Worm (Caenorhabditis elegans) whole organism, young adult: Measurements from ENCODE around the gene spp-30.

Experiments used
- B0261.1 ChIP-seq: sonication (generic microtip); optimal IDR thresholded peaks from 2 replicates; lab custom pipeline; 2016; ENCODE audit warnings: mild to moderate bottlenecking, missing genetic modification characterization, moderate library complexity, missing compliant biosample characterization
- D2030.7 ChIP-seq: fragments of 200-800 bp; sonication (Bioruptor generic); IDR thresholded peaks from 2 replicates; pipeline ENCODE4 v1.3.6; 2022; ENCODE audit warnings: missing genetic modification reagents, missing genetic modification characterization, missing compliant biosample characterization
- F23B12.7 ChIP-seq: sonication (generic microtip); optimal IDR thresholded peaks from 2 replicates; lab custom pipeline; 2017; ENCODE audit warnings: missing genetic modification characterization, mild to moderate bottlenecking, missing compliant biosample characterization, antibody characterized with exemption, moderate library complexity; ENCODE audit not compliant: insufficient read depth
- F39B2.1 ChIP-seq: fragments of 200-800 bp; sonication (Bioruptor generic); IDR thresholded peaks from 2 replicates; pipeline ENCODE4 v1.3.6; 2022; ENCODE audit warnings: missing genetic modification reagents, missing genetic modification characterization, missing compliant biosample characterization
- F52B5.7 ChIP-seq: sonication (generic microtip); optimal IDR thresholded peaks from 2 replicates; lab custom pipeline; 2016; ENCODE audit warnings: mild to moderate bottlenecking, missing genetic modification characterization, missing compliant biosample characterization
- K11D2.4 ChIP-seq: fragments of 200-800 bp; sonication (Bioruptor generic); IDR thresholded peaks from 2 replicates; pipeline ENCODE4 v1.3.6; 2022; ENCODE audit warnings: missing genetic modification reagents, missing genetic modification characterization, missing compliant biosample characterization
- T26A5.8 ChIP-seq: sonication (generic microtip); optimal IDR thresholded peaks from 2 replicates; lab custom pipeline; 2016; ENCODE audit warnings: missing genetic modification characterization, missing compliant biosample characterization
- Y53F4B.3 ChIP-seq: fragments of 200-800 bp; sonication (Bioruptor generic); IDR thresholded peaks from 2 replicates; pipeline ENCODE4 v1.3.6; 2022; ENCODE audit warnings: missing genetic modification reagents, missing genetic modification characterization, missing compliant biosample characterization
- Y79H2A.3 ChIP-seq: fragments of 200-800 bp; sonication (Bioruptor generic); conservative IDR thresholded peaks from 2 replicates; pipeline ENCODE4 v1.3.6; 2022; ENCODE audit warnings: missing genetic modification reagents, missing genetic modification characterization, missing compliant biosample characterization
- Y95B8A.8 ChIP-seq: fragments of 200-800 bp; sonication (Bioruptor generic); IDR thresholded peaks from 2 replicates; pipeline ENCODE4 v1.3.6; 2022; ENCODE audit warnings: missing genetic modification reagents, missing genetic modification characterization, missing compliant biosample characterization
- ZK185.1 ChIP-seq: sonication (generic microtip); optimal IDR thresholded peaks from 2 replicates; lab custom pipeline; 2016; ENCODE audit warnings: mild to moderate bottlenecking, missing genetic modification characterization, missing compliant biosample characterization; ENCODE audit not compliant: poor library complexity, severe bottlenecking
- aptf-2 ChIP-seq: fragments of 200-800 bp; sonication (Bioruptor generic); conservative IDR thresholded peaks from 2 replicates; pipeline ENCODE4 v1.3.6; 2022; ENCODE audit warnings: missing genetic modification reagents, missing genetic modification characterization, missing compliant biosample characterization
- athp-1 ChIP-seq: sonication (generic microtip); optimal IDR thresholded peaks from 2 replicates; lab custom pipeline; 2017; ENCODE audit warnings: mild to moderate bottlenecking, missing genetic modification characterization, missing compliant biosample characterization
- attf-3 ChIP-seq: fragments of 200-800 bp; sonication (Bioruptor generic); conservative IDR thresholded peaks from 2 replicates; pipeline ENCODE4 v1.3.6; 2022; ENCODE audit warnings: missing genetic modification reagents, missing genetic modification characterization, missing compliant biosample characterization
- cebp-2 ChIP-seq: fragments of 200-800 bp; sonication (Bioruptor generic); IDR thresholded peaks from 2 replicates; pipeline ENCODE4 v1.3.6; 2022; ENCODE audit warnings: missing genetic modification characterization, missing compliant biosample characterization
- ceh-58 ChIP-seq: fragments of 200-800 bp; sonication (Bioruptor generic); IDR thresholded peaks from 2 replicates; pipeline ENCODE4 v1.3.6; 2022; ENCODE audit warnings: missing genetic modification characterization, missing compliant biosample characterization
- ceh-91 ChIP-seq: fragments of 200-800 bp; sonication (Bioruptor generic); IDR thresholded peaks from 2 replicates; pipeline ENCODE4 v1.3.6; 2022; ENCODE audit warnings: missing genetic modification reagents, missing genetic modification characterization, missing compliant biosample characterization
- chd-7 ChIP-seq: sonication (generic microtip); optimal IDR thresholded peaks from 2 replicates; lab custom pipeline; 2016; ENCODE audit warnings: mild to moderate bottlenecking, missing genetic modification characterization, moderate library complexity, missing compliant biosample characterization
- dpff-1 ChIP-seq: sonication (generic microtip); optimal IDR thresholded peaks from 2 replicates; lab custom pipeline; 2017; ENCODE audit warnings: mild to moderate bottlenecking, missing genetic modification characterization, missing compliant biosample characterization
- egl-18 ChIP-seq: fragments of 200-800 bp; sonication (Bioruptor generic); IDR thresholded peaks from 2 replicates; pipeline ENCODE4 v1.3.6; 2022; ENCODE audit warnings: missing genetic modification reagents, missing genetic modification characterization, missing compliant biosample characterization
- egrh-3 ChIP-seq: fragments of 200-800 bp; sonication (Bioruptor generic); IDR thresholded peaks from 2 replicates; pipeline ENCODE4 v1.3.6; 2022; ENCODE audit warnings: missing genetic modification reagents, missing genetic modification characterization, missing compliant biosample characterization
- ets-4 ChIP-seq: fragments of 200-800 bp; sonication (Bioruptor generic); optimal IDR thresholded peaks from 2 replicates; lab custom pipeline; 2018; ENCODE audit warnings: mild to moderate bottlenecking, missing genetic modification characterization, missing compliant biosample characterization
- hlh-12 ChIP-seq: sonication (generic microtip); optimal IDR thresholded peaks from 2 replicates; lab custom pipeline; 2016; ENCODE audit warnings: missing genetic modification characterization, missing compliant biosample characterization
- hlh-26 ChIP-seq: fragments of 200-800 bp; sonication (Bioruptor generic); conservative IDR thresholded peaks from 2 replicates; pipeline ENCODE4 v1.3.6; 2022; ENCODE audit warnings: missing genetic modification reagents, missing genetic modification characterization, missing compliant biosample characterization
- hmg-1.2 ChIP-seq: fragments of 200-800 bp; sonication (Bioruptor generic); IDR thresholded peaks from 2 replicates; pipeline ENCODE4 v1.3.6; 2022; ENCODE audit warnings: missing genetic modification reagents, missing genetic modification characterization, missing compliant biosample characterization
- hmg-20 ChIP-seq: fragments of 200-800 bp; sonication (Bioruptor generic); IDR thresholded peaks from 2 replicates; pipeline ENCODE4 v1.3.6; 2022; ENCODE audit warnings: missing genetic modification reagents, missing genetic modification characterization, missing compliant biosample characterization
- hrde-1 ChIP-seq: sonication (generic microtip); optimal IDR thresholded peaks from 2 replicates; lab custom pipeline; 2016; ENCODE audit warnings: missing genetic modification characterization, mild to moderate bottlenecking, missing compliant biosample characterization, moderate library complexity, missing genotype, missing genetic modification reagents, borderline replicate concordance
- hsf-1 ChIP-seq: fragments of 200-800 bp; sonication (Bioruptor generic); IDR thresholded peaks from 2 replicates; pipeline ENCODE4 v1.3.6; 2022; ENCODE audit warnings: missing genetic modification reagents, missing genetic modification characterization, missing compliant biosample characterization
- let-607 ChIP-seq, 2 experiments: fragments of 200-800 bp in 1 of 2; sonication (Bioruptor generic) in 1 of 2; sonication (generic microtip) in 1 of 2; optimal IDR thresholded peaks; 2 replicates each; lab custom pipeline; 2016 to 2018; ENCODE audit warnings: mild to moderate bottlenecking in 2 of 2, missing compliant biosample characterization in 2 of 2, missing genetic modification characterization in 2 of 2, moderate library complexity in 2 of 2, missing genotype in 1 of 2
- madf-10 ChIP-seq: sonication (generic microtip); optimal IDR thresholded peaks from 2 replicates; lab custom pipeline; 2016; ENCODE audit warnings: mild to moderate bottlenecking, missing genetic modification characterization, missing compliant biosample characterization
- madf-3 ChIP-seq: fragments of 200-800 bp; sonication (Bioruptor generic); IDR thresholded peaks from 2 replicates; pipeline ENCODE4 v1.3.6; 2022; ENCODE audit warnings: missing genetic modification reagents, missing genetic modification characterization, missing compliant biosample characterization
- madf-6 ChIP-seq: fragments of 200-800 bp; sonication (Bioruptor generic); IDR thresholded peaks from 2 replicates; pipeline ENCODE4 v1.3.6; 2022; ENCODE audit warnings: missing genetic modification reagents, missing genetic modification characterization, missing compliant biosample characterization
- madf-8 ChIP-seq: fragments of 200-800 bp; sonication (Bioruptor generic); conservative IDR thresholded peaks from 2 replicates; pipeline ENCODE4 v1.3.6; 2022; ENCODE audit warnings: missing genetic modification reagents, missing genetic modification characterization, missing compliant biosample characterization
- mcd-1 ChIP-seq: fragments of 200-800 bp; sonication (Bioruptor generic); IDR thresholded peaks from 2 replicates; pipeline ENCODE4 v1.3.6; 2022; ENCODE audit warnings: missing genetic modification reagents, missing genetic modification characterization, missing compliant biosample characterization
- mel-28 ChIP-seq: sonication (generic microtip); optimal IDR thresholded peaks from 2 replicates; lab custom pipeline; 2016; ENCODE audit warnings: borderline replicate concordance, mild to moderate bottlenecking, missing genetic modification characterization, missing compliant biosample characterization
- mes-4 ChIP-seq: sonication (generic microtip); optimal IDR thresholded peaks from 2 replicates; lab custom pipeline; 2016; ENCODE audit warnings: missing genotype, missing genetic modification characterization, missing compliant biosample characterization
- nfya-2 ChIP-seq: fragments of 200-800 bp; sonication (Bioruptor generic); IDR thresholded peaks from 2 replicates; pipeline ENCODE4 v1.3.6; 2022; ENCODE audit warnings: missing genetic modification reagents, missing genetic modification characterization, missing compliant biosample characterization
- nhr-120 ChIP-seq: fragments of 200-800 bp; sonication (Bioruptor generic); IDR thresholded peaks from 2 replicates; pipeline ENCODE4 v1.3.6; 2022; ENCODE audit warnings: missing genetic modification characterization, missing compliant biosample characterization
- pha-4 ChIP-seq: fragments of 150-350 bp; sonication (generic microtip); optimal IDR thresholded peaks from 2 replicates; lab custom pipeline; 2014; ENCODE audit warnings: missing biosample characterization, missing genetic modification reagents, missing genetic modification characterization
- rcor-1 ChIP-seq: fragments of 200-800 bp; sonication (Bioruptor generic); IDR thresholded peaks from 2 replicates; pipeline ENCODE4 v1.3.6; 2022; ENCODE audit warnings: missing genetic modification reagents, missing genetic modification characterization, missing compliant biosample characterization
- repo-1 ChIP-seq: sonication (generic microtip); optimal IDR thresholded peaks from 2 replicates; lab custom pipeline; 2017; ENCODE audit warnings: mild to moderate bottlenecking, missing genetic modification characterization, missing compliant biosample characterization
- rpc-1 ChIP-seq, 2 experiments: fragments of 150-350 bp in 1 of 2; sonication (generic microtip) in 1 of 2; optimal IDR thresholded peaks; 2 replicates each; lab custom pipeline; 2014 to 2018; ENCODE audit warnings: missing biosample characterization in 1 of 2, missing genetic modification characterization in 1 of 2, missing genetic modification reagents in 1 of 2, missing genotype in 1 of 2
- sea-2 ChIP-seq: fragments of 200-800 bp; sonication (Bioruptor generic); IDR thresholded peaks from 2 replicates; pipeline ENCODE4 v1.3.6; 2022; ENCODE audit warnings: missing genetic modification characterization, missing compliant biosample characterization
- tlf-1 ChIP-seq: fragments of 200-800 bp; sonication (Bioruptor generic); optimal IDR thresholded peaks from 2 replicates; lab custom pipeline; 2018; ENCODE audit warnings: mild to moderate bottlenecking, missing genetic modification characterization, missing compliant biosample characterization
- unc-130 ChIP-seq: sonication (generic microtip); optimal IDR thresholded peaks from 2 replicates; lab custom pipeline; 2016; ENCODE audit warnings: missing genetic modification reagents, missing genetic modification characterization, missing compliant biosample characterization
- unc-62 ChIP-seq: fragments of 150-350 bp; optimal IDR thresholded peaks from 2 replicates; lab custom pipeline; 2014; ENCODE audit warnings: missing biosample characterization, missing genetic modification reagents, missing genetic modification characterization
- zim-3 ChIP-seq: sonication (generic microtip); optimal IDR thresholded peaks from 2 replicates; lab custom pipeline; 2017; ENCODE audit warnings: mild to moderate bottlenecking, missing genetic modification characterization, moderate library complexity, missing compliant biosample characterization

spp-30 gene

DNA sequence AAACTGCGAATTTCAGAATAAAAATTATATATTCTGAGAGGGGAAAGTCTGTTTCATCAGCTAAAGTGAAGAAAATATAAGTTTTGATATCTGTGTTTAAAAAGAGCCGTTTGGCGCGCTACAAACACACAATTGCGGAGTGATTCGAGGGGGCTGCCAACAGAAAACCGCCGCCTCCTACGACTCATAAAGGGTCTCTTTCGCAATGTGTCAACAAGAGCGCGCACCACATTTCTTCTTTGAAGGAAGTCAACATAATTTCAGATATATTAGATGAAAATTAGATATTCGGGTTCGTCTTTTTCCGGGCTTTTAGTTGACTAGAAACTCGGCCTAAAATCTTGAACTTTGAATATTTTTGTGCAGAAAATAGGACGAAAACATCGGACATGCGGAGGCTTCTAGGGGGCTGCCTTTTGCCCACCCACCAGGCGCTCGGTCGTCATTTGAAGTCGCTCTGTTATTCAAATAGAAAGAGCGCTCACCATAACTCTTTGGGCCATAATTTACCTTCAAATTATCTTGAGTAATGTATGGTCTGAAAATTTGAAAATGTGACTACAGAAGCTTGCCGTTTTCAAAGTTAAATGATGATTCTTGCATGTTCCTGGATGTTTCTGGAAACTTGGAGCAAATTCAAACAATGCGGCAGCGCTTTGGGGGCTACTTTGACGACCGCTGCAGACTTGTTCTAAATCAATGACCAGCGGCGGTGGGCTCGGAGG is 22.6 kb downstream of the spp-30 start (continued):
- peak; percentile 77 for TF ChIP-seq mcd-1 (GFP tag; lab: Robert Waterston, UW)
- TF ChIP-seq hmg-20 (GFP tag; lab: Robert Waterston, UW), result no peak
- no peak for TF ChIP-seq hsf-1 (GFP tag; lab: Robert Waterston, UW)
- TF ChIP-seq mes-4 (tag; lab: Kevin White, UChicago), result no peak
- no peak for TF ChIP-seq rcor-1
- peak; percentile 98 for TF ChIP-seq dpff-1 (tag; lab: Kevin White, UChicago)
- TF ChIP-seq ceh-58 (GFP tag; lab: Robert Waterston, UW), result no peak
- peak; percentile 97 for TF ChIP-seq chd-7 (tag; lab: Kevin White, UChicago)
- TF ChIP-seq pha-4 (tag; lab: Kevin White, UChicago), result no peak
- no peak for TF ChIP-seq Y53F4B.3 (GFP tag; lab: Robert Waterston, UW)
- peak; percentile 76 for TF ChIP-seq ZK185.1 (tag; lab: Kevin White, UChicago)
- TF ChIP-seq let-607 (tag; optimal IDR thresholded peaks at IDR 0.05; lab: Kevin White, UChicago), result peak; percentile 86 to 87
- TF ChIP-seq rpc-1 (optimal IDR thresholded peaks at IDR 0.05; lab: Kevin White, UChicago), result no peak
- TF ChIP-seq rpc-1 (tag; optimal IDR thresholded peaks at IDR 0.05; lab: Kevin White, UChicago), result no peak
- no peak for TF ChIP-seq hlh-12
- TF ChIP-seq ets-4, result no peak
- TF ChIP-seq unc-130 (GFP tag; lab: Kevin White, UChicago), result no peak
- 0 out of 2 replicates have a peak, but pooled peaks have one; percentile 72 for TF ChIP-seq egl-18
- TF ChIP-seq Y95B8A.8 (GFP tag; lab: Robert Waterston, UW), result peak; percentile 59
- TF ChIP-seq hmg-1.2 (GFP tag; lab: Robert Waterston, UW), result peak; percentile 79
- no peak for TF ChIP-seq nhr-120 (GFP tag; lab: Robert Waterston, UW)
- TF ChIP-seq sea-2 (GFP tag; lab: Robert Waterston, UW), result peak; percentile 92
- peak; percentile 82 for TF ChIP-seq F52B5.7 (tag; lab: Kevin White, UChicago)
- no peak for TF ChIP-seq ceh-91
- TF ChIP-seq Y79H2A.3 (GFP tag; lab: Robert Waterston, UW), result no peak
- TF ChIP-seq T26A5.8 (tag; lab: Kevin White, UChicago), result no peak
- no peak for TF ChIP-seq D2030.7 (GFP tag; lab: Robert Waterston, UW)
- 0 out of 2 replicates have a peak, but pooled peaks have one; percentile 26 for TF ChIP-seq attf-3 (GFP tag; lab: Robert Waterston, UW)
- peak; percentile 95 for TF ChIP-seq repo-1
- TF ChIP-seq F23B12.7 (tag; lab: Kevin White, UChicago), result no peak
- no peak for TF ChIP-seq cebp-2 (GFP tag; lab: Robert Waterston, UW)
- TF ChIP-seq unc-62, result no peak
- TF ChIP-seq madf-6 (GFP tag; lab: Robert Waterston, UW), result no peak
- peak; percentile 48 for TF ChIP-seq B0261.1 (tag; lab: Kevin White, UChicago)
- peak; percentile 80 for TF ChIP-seq egrh-3
- TF ChIP-seq zim-3, result no peak
- TF ChIP-seq K11D2.4, result peak; percentile 95
- peak; percentile 75 for TF ChIP-seq aptf-2 (GFP tag; lab: Robert Waterston, UW)
- TF ChIP-seq madf-3 (GFP tag; lab: Robert Waterston, UW), result peak; percentile 54; the same call in 1 of the 2 replicates
- TF ChIP-seq hrde-1 (tag; lab: Kevin White, UChicago), result no peak
- no peak for TF ChIP-seq hlh-26 (GFP tag; lab: Robert Waterston, UW)
- TF ChIP-seq nfya-2 (GFP tag; lab: Robert Waterston, UW), result no peak
- TF ChIP-seq madf-8 (GFP tag; lab: Robert Waterston, UW), result no peak
- TF ChIP-seq F39B2.1 (GFP tag; lab: Robert Waterston, UW), result no peak
- peak; percentile 88 for TF ChIP-seq athp-1
- peak; percentile 90 for TF ChIP-seq madf-10 (tag; lab: Kevin White, UChicago)
- peak; percentile 95 for TF ChIP-seq tlf-1
- TF ChIP-seq mel-28 (tag; lab: Kevin White, UChicago), result peak; percentile 72
